Worm (Caenorhabditis elegans) whole organism, young adult: ENCODE results near the gene F13B9.2.

Experiments used
- Y79H2A.3 ChIP-seq: fragments of 200-800 bp; sonication (Bioruptor generic); conservative IDR thresholded peaks from 2 replicates; pipeline ENCODE4 v1.3.6; 2022; ENCODE audit warnings: missing genetic modification reagents, missing genetic modification characterization, missing compliant biosample characterization
- Y95B8A.8 ChIP-seq: fragments of 200-800 bp; sonication (Bioruptor generic); IDR thresholded peaks from 2 replicates; pipeline ENCODE4 v1.3.6; 2022; ENCODE audit warnings: missing genetic modification reagents, missing genetic modification characterization, missing compliant biosample characterization
- ama-1 ChIP-seq, 3 experiments: fragments of 150-350 bp in 1 of 3; sonication (generic microtip) in 2 of 3; optimal IDR thresholded peaks; 2 replicates each; lab custom pipeline; 2014 to 2018; ENCODE audit warnings: missing biosample characterization in 2 of 3, missing genetic modification characterization in 2 of 3, missing genetic modification reagents in 2 of 3
- athp-1 ChIP-seq: sonication (generic microtip); optimal IDR thresholded peaks from 2 replicates; lab custom pipeline; 2017; ENCODE audit warnings: mild to moderate bottlenecking, missing genetic modification characterization, missing compliant biosample characterization
- chd-7 ChIP-seq: sonication (generic microtip); optimal IDR thresholded peaks from 2 replicates; lab custom pipeline; 2016; ENCODE audit warnings: mild to moderate bottlenecking, missing genetic modification characterization, moderate library complexity, missing compliant biosample characterization
- dpl-1 ChIP-seq: fragments of 150-350 bp; optimal IDR thresholded peaks from 2 replicates; lab custom pipeline; 2014; ENCODE audit warnings: missing biosample characterization, missing genetic modification reagents, missing genetic modification characterization
- hmg-20 ChIP-seq: fragments of 200-800 bp; sonication (Bioruptor generic); IDR thresholded peaks from 2 replicates; pipeline ENCODE4 v1.3.6; 2022; ENCODE audit warnings: missing genetic modification reagents, missing genetic modification characterization, missing compliant biosample characterization
- madf-6 ChIP-seq: fragments of 200-800 bp; sonication (Bioruptor generic); IDR thresholded peaks from 2 replicates; pipeline ENCODE4 v1.3.6; 2022; ENCODE audit warnings: missing genetic modification reagents, missing genetic modification characterization, missing compliant biosample characterization
- nhr-179 ChIP-seq: sonication (generic microtip); optimal IDR thresholded peaks from 2 replicates; lab custom pipeline; 2016; ENCODE audit warnings: mild to moderate bottlenecking, missing genetic modification characterization, missing compliant biosample characterization
- rec-8 ChIP-seq, 2 experiments: sonication (generic microtip); optimal IDR thresholded peaks; 2 replicates each; lab custom pipeline; 2016; ENCODE audit warnings: mild to moderate bottlenecking in 2 of 2, missing genetic modification characterization in 2 of 2, missing genetic modification reagents in 2 of 2, missing genotype in 2 of 2, missing biosample characterization in 1 of 2, missing compliant biosample characterization in 1 of 2, moderate library complexity in 1 of 2
- sea-2 ChIP-seq: fragments of 200-800 bp; sonication (Bioruptor generic); IDR thresholded peaks from 2 replicates; pipeline ENCODE4 v1.3.6; 2022; ENCODE audit warnings: missing genetic modification characterization, missing compliant biosample characterization
- unc-62 ChIP-seq: fragments of 150-350 bp; optimal IDR thresholded peaks from 2 replicates; lab custom pipeline; 2014; ENCODE audit warnings: missing biosample characterization, missing genetic modification reagents, missing genetic modification characterization
- ztf-18 ChIP-seq: sonication (generic microtip); optimal IDR thresholded peaks from 2 replicates; lab custom pipeline; 2016; ENCODE audit warnings: missing genotype, mild to moderate bottlenecking, missing genetic modification characterization, missing compliant biosample characterization

DNA sequence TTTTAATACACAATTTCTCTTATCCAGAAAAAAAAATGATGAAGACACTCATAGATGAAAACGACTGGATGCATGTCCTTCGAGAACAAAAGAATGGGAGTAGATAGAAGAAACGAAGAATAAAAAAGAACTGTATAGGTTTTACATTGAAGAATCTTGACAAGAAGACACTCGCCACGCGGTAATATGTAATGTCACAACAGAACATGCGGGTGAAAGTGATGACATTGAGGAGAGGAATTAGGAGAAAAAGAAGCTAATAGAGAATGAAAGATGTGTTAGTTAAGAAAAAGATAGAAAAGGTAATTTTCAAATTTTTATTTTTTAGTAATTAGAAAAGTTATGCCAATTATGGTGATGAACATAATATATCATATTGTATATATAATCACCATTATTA is 30.1 kb upstream of the F13B9.2 start:
- TF ChIP-seq sea-2 (no peak), ama-1 (optimal IDR thresholded peaks at IDR 0.05; lab: Kevin White, UChicago) (no peak), ama-1 (GFP tag; optimal IDR thresholded peaks at IDR 0.05; lab: Kevin White, UChicago) (no peak), Y79H2A.3 (GFP tag; lab: Robert Waterston, UW) (no peak), Y95B8A.8 (GFP tag; lab: Robert Waterston, UW) (no peak), dpl-1 (GFP tag; lab: Kevin White, UChicago) (no peak), rec-8 (tag; optimal IDR thresholded peaks at IDR 0.05; lab: Kevin White, UChicago) (no peak), athp-1 (tag; lab: Kevin White, UChicago) (no peak), nhr-179 (tag; lab: Kevin White, UChicago) (no peak), ztf-18 (tag; lab: Kevin White, UChicago) (no peak), hmg-20 (GFP tag; lab: Robert Waterston, UW) (no peak), unc-62 (GFP tag; lab: Kevin White, UChicago) (no peak), madf-6 (GFP tag; lab: Robert Waterston, UW) (no peak), chd-7 (tag; lab: Kevin White, UChicago) (no peak)
